Fruit fly (Drosophila melanogaster) whole organism, embryonic: ENCODE measurements around the gene alpha-Spec.
A peak's percentile ranks its signal among the peaks of the same experiment; 100 is the strongest.

Source experiments
- Abd-B ChIP-seq: fragments of 200-800 bp; sonication (Bioruptor generic); optimal IDR thresholded peaks from 2 replicates; lab custom pipeline; 2018; ENCODE audit warnings: missing biosample characterization, mild to moderate bottlenecking, missing genetic modification characterization, moderate library complexity
- CG10462 ChIP-seq: fragments of 200-800 bp; sonication (Bioruptor generic); optimal IDR thresholded peaks from 2 replicates; lab custom pipeline; 2016; ENCODE audit warnings: missing biosample characterization, missing genetic modification characterization
- CG10979 ChIP-seq: fragments of 200-800 bp; sonication (Bioruptor generic); optimal IDR thresholded peaks from 2 replicates; lab custom pipeline; 2018; ENCODE audit warnings: missing biosample characterization, mild to moderate bottlenecking, missing genetic modification characterization, moderate library complexity
- CG11247 ChIP-seq: fragments of 200-800 bp; sonication (Bioruptor generic); IDR thresholded peaks from 2 replicates; pipeline ENCODE4 v1.3.6; 2022; ENCODE audit warnings: missing biosample characterization, missing genetic modification characterization
- CG11560 ChIP-seq: fragments of 200-800 bp; sonication (Bioruptor generic); IDR thresholded peaks from 3 replicates; pipeline ENCODE4 v1.3.6; 2022; ENCODE audit warnings: missing biosample characterization, missing genetic modification characterization
- CG11696 ChIP-seq: fragments of 200-800 bp; sonication (Bioruptor generic); IDR thresholded peaks from 2 replicates; pipeline ENCODE4 v1.3.6; 2022; ENCODE audit warnings: missing biosample characterization, missing genetic modification characterization
- CG12219 ChIP-seq: fragments of 200-800 bp; sonication (Bioruptor generic); optimal IDR thresholded peaks from 3 replicates; lab custom pipeline; 2018; ENCODE audit warnings: missing biosample characterization, mild to moderate bottlenecking, missing genetic modification characterization
- CG12299 ChIP-seq: fragments of 200-800 bp; sonication (Bioruptor generic); optimal IDR thresholded peaks from 2 replicates; lab custom pipeline; 2018; ENCODE audit warnings: missing biosample characterization, mild to moderate bottlenecking, missing genetic modification characterization
- CG13624 ChIP-seq: fragments of 200-800 bp; sonication (Bioruptor generic); optimal IDR thresholded peaks from 2 replicates; lab custom pipeline; 2016; ENCODE audit warnings: missing biosample characterization, missing genetic modification characterization
- CG14014 ChIP-seq: fragments of 200-800 bp; sonication (Bioruptor generic); IDR thresholded peaks from 2 replicates; pipeline ENCODE4 v1.3.6; 2022; ENCODE audit warnings: missing biosample characterization, missing genetic modification characterization
- CG14860 ChIP-seq: fragments of 200-800 bp; sonication (Bioruptor generic); IDR thresholded peaks from 3 replicates; pipeline ENCODE4 v1.3.6; 2022; ENCODE audit warnings: missing biosample characterization, missing genetic modification characterization; ENCODE audit not compliant: partially characterized antibody
- CG15514 ChIP-seq: fragments of 200-800 bp; sonication (Bioruptor generic); optimal IDR thresholded peaks from 3 replicates; lab custom pipeline; 2017; ENCODE audit warnings: missing biosample characterization, missing genetic modification characterization, mild to moderate bottlenecking, moderate library complexity, missing genetic modification reagents
- CG15696 ChIP-seq: fragments of 200-800 bp; sonication (Bioruptor generic); optimal IDR thresholded peaks from 2 replicates; lab custom pipeline; 2019; ENCODE audit warnings: missing biosample characterization, mild to moderate bottlenecking, missing genetic modification characterization, moderate library complexity
- CG1602 ChIP-seq: fragments of 200-800 bp; sonication (Bioruptor generic); optimal IDR thresholded peaks from 3 replicates; lab custom pipeline; 2016; ENCODE audit warnings: missing biosample characterization, missing genetic modification characterization
- CG17568 ChIP-seq: fragments of 200-800 bp; sonication (Bioruptor generic); optimal IDR thresholded peaks from 2 replicates; lab custom pipeline; 2018; ENCODE audit warnings: missing biosample characterization, mild to moderate bottlenecking, missing genetic modification characterization, moderate library complexity
- CG18619 ChIP-seq: fragments of 200-800 bp; sonication (Bioruptor generic); optimal IDR thresholded peaks from 3 replicates; lab custom pipeline; 2017; ENCODE audit warnings: missing biosample characterization, mild to moderate bottlenecking, missing genetic modification characterization
- CG3163 ChIP-seq: fragments of 200-800 bp; sonication (Bioruptor generic); optimal IDR thresholded peaks from 3 replicates; lab custom pipeline; 2016; ENCODE audit warnings: missing biosample characterization, missing genetic modification characterization
- CG42726 ChIP-seq: fragments of 200-800 bp; sonication (Bioruptor generic); IDR thresholded peaks from 2 replicates; pipeline ENCODE4 v1.3.6; 2022; ENCODE audit warnings: missing biosample characterization, missing genetic modification characterization; ENCODE audit not compliant: partially characterized antibody
- CG43689 ChIP-seq: fragments of 200-800 bp; sonication (Bioruptor generic); IDR thresholded peaks from 2 replicates; pipeline ENCODE4 v1.3.6; 2022; ENCODE audit warnings: missing biosample characterization, missing genetic modification characterization
- CG4707 ChIP-seq: fragments of 200-800 bp; sonication (Bioruptor generic); optimal IDR thresholded peaks from 2 replicates; lab custom pipeline; 2018; ENCODE audit warnings: missing biosample characterization, mild to moderate bottlenecking, missing genetic modification characterization, moderate library complexity
- CG4730 ChIP-seq: fragments of 200-800 bp; sonication (Bioruptor generic); IDR thresholded peaks from 2 replicates; pipeline ENCODE4 v1.3.6; 2022; ENCODE audit warnings: missing biosample characterization, missing genetic modification characterization
- CG4820 ChIP-seq: fragments of 200-800 bp; sonication (Bioruptor generic); optimal IDR thresholded peaks from 3 replicates; lab custom pipeline; 2016; ENCODE audit warnings: missing biosample characterization, missing genetic modification characterization
- CG7963 ChIP-seq: fragments of 200-800 bp; sonication (Bioruptor generic); IDR thresholded peaks from 3 replicates; pipeline ENCODE4 v1.3.6; 2022; ENCODE audit warnings: missing biosample characterization, missing genetic modification characterization; ENCODE audit not compliant: partially characterized antibody
- CG8359 ChIP-seq: fragments of 200-800 bp; sonication (Bioruptor generic); optimal IDR thresholded peaks from 2 replicates; lab custom pipeline; 2017; ENCODE audit warnings: missing biosample characterization, mild to moderate bottlenecking, missing genetic modification characterization, borderline replicate concordance
- ERR ChIP-seq: fragments of 200-800 bp; sonication (Bioruptor generic); optimal IDR thresholded peaks from 2 replicates; lab custom pipeline; 2016; ENCODE audit warnings: missing biosample characterization, missing genetic modification characterization
- Hmr ChIP-seq: fragments of 200-800 bp; sonication (Bioruptor generic); optimal IDR thresholded peaks from 3 replicates; lab custom pipeline; 2017; ENCODE audit warnings: mild to moderate bottlenecking, missing biosample characterization, missing genetic modification reagents, missing genetic modification characterization
- Hr39 ChIP-seq: fragments of >200 bp; optimal IDR thresholded peaks from 2 replicates; lab custom pipeline; 2017
- Hr78 ChIP-seq, 2 experiments: fragments of 200-800 bp in 1 of 2; fragments of >200 bp in 1 of 2; sonication (Bioruptor generic) in 1 of 2; optimal IDR thresholded peaks; 2 replicates each; lab custom pipeline; 2017 to 2019; ENCODE audit warnings: missing biosample characterization in 2 of 2, missing genetic modification characterization in 2 of 2, mild to moderate bottlenecking in 1 of 2, moderate library complexity in 1 of 2
- Med ChIP-seq: fragments of 200-800 bp; sonication (Bioruptor generic); peaks from one replicate; lab custom pipeline; 2016; ENCODE audit warnings: missing biosample characterization, missing genetic modification characterization, mild to moderate bottlenecking, inconsistent platforms, moderate library complexity
- NK7.1 ChIP-seq: fragments of 200-800 bp; sonication (Bioruptor generic); optimal IDR thresholded peaks from 3 replicates; lab custom pipeline; 2016; ENCODE audit warnings: missing biosample characterization, missing genetic modification characterization
- NfI ChIP-seq: fragments of 200-800 bp; sonication (Bioruptor generic); optimal IDR thresholded peaks from 3 replicates; lab custom pipeline; 2018; ENCODE audit warnings: missing biosample characterization, mild to moderate bottlenecking, missing genetic modification characterization, moderate library complexity
- az2 ChIP-seq: fragments of 200-800 bp; sonication (Bioruptor generic); optimal IDR thresholded peaks from 3 replicates; lab custom pipeline; 2016; ENCODE audit warnings: missing biosample characterization, missing genetic modification characterization
- bbx ChIP-seq: fragments of 200-800 bp; sonication (Bioruptor generic); IDR thresholded peaks from 2 replicates; pipeline ENCODE4 v1.3.6; 2022; ENCODE audit warnings: missing biosample characterization, missing genetic modification characterization; ENCODE audit not compliant: partially characterized antibody
- crc ChIP-seq: fragments of 200-800 bp; sonication (Bioruptor generic); optimal IDR thresholded peaks from 2 replicates; lab custom pipeline; 2016; ENCODE audit warnings: missing biosample characterization, missing genetic modification characterization
- crol ChIP-seq: fragments of 200-800 bp; sonication (Bioruptor generic); IDR thresholded peaks from 2 replicates; pipeline ENCODE4 v1.3.6; 2022; ENCODE audit warnings: missing biosample characterization, missing genetic modification characterization
- grau ChIP-seq: fragments of 200-800 bp; optimal IDR thresholded peaks from 3 replicates; lab custom pipeline; 2019; ENCODE audit warnings: missing biosample characterization, mild to moderate bottlenecking, missing genetic modification characterization, moderate library complexity
- gsb ChIP-seq: fragments of 200-800 bp; sonication (Bioruptor generic); IDR thresholded peaks from 2 replicates; pipeline ENCODE4 v1.3.6; 2022; ENCODE audit warnings: missing biosample characterization, missing genetic modification characterization
- gsb-n ChIP-seq: fragments of 200-800 bp; sonication (Bioruptor generic); optimal IDR thresholded peaks from 3 replicates; lab custom pipeline; 2018; ENCODE audit warnings: missing biosample characterization, mild to moderate bottlenecking, missing genetic modification characterization
- hb ChIP-seq: fragments of 200-800 bp; sonication (Bioruptor generic); IDR thresholded peaks from 3 replicates; pipeline ENCODE4 v1.3.6; 2022; ENCODE audit warnings: missing biosample characterization, missing genetic modification characterization; ENCODE audit not compliant: partially characterized antibody
- luna ChIP-seq: fragments of 200-800 bp; sonication (Bioruptor generic); optimal IDR thresholded peaks from 2 replicates; lab custom pipeline; 2016; ENCODE audit warnings: missing biosample characterization, missing genetic modification characterization
- nerfin-2 ChIP-seq: fragments of 200-800 bp; sonication (Bioruptor generic); IDR thresholded peaks from 2 replicates; pipeline ENCODE4 v1.3.6; 2022; ENCODE audit warnings: missing biosample characterization, missing genetic modification characterization; ENCODE audit not compliant: partially characterized antibody
- pita ChIP-seq: fragments of 200-800 bp; sonication (Bioruptor generic); optimal IDR thresholded peaks from 2 replicates; lab custom pipeline; 2017; ENCODE audit warnings: missing biosample characterization, mild to moderate bottlenecking, missing genetic modification characterization
- row ChIP-seq: fragments of 200-800 bp; sonication (Bioruptor generic); IDR thresholded peaks from 3 replicates; pipeline ENCODE4 v1.3.6; 2022; ENCODE audit warnings: missing biosample characterization, missing genetic modification characterization
- sens ChIP-seq: fragments of 200-800 bp; sonication (Bioruptor generic); peaks from one replicate; lab custom pipeline; 2016; ENCODE audit warnings: missing biosample characterization, missing genetic modification characterization
- seq ChIP-seq: fragments of 200-800 bp; sonication (Bioruptor generic); IDR thresholded peaks from 2 replicates; pipeline ENCODE4 v1.3.6; 2022; ENCODE audit warnings: missing biosample characterization, missing genetic modification characterization
- sim ChIP-seq: fragments of 200-800 bp; sonication (Bioruptor generic); IDR thresholded peaks from 2 replicates; pipeline ENCODE4 v1.3.6; 2022; ENCODE audit warnings: missing biosample characterization, missing genetic modification characterization
- slou ChIP-seq: fragments of 200-800 bp; sonication (Bioruptor generic); optimal IDR thresholded peaks from 3 replicates; lab custom pipeline; 2016; ENCODE audit warnings: missing biosample characterization, missing genetic modification characterization
- sqz ChIP-seq: fragments of 200-800 bp; sonication (Bioruptor generic); optimal IDR thresholded peaks from 3 replicates; lab custom pipeline; 2018; ENCODE audit warnings: missing biosample characterization, mild to moderate bottlenecking, missing genetic modification characterization
- stwl ChIP-seq: fragments of 200-800 bp; sonication (Bioruptor generic); optimal IDR thresholded peaks from 3 replicates; lab custom pipeline; 2018; ENCODE audit warnings: missing biosample characterization, mild to moderate bottlenecking, missing genetic modification characterization, moderate library complexity
- tio ChIP-seq: fragments of 200-800 bp; sonication (Bioruptor generic); optimal IDR thresholded peaks from 2 replicates; lab custom pipeline; 2017; ENCODE audit warnings: missing biosample characterization, missing genetic modification characterization, inconsistent platforms

alpha-Spec gene

DNA sequence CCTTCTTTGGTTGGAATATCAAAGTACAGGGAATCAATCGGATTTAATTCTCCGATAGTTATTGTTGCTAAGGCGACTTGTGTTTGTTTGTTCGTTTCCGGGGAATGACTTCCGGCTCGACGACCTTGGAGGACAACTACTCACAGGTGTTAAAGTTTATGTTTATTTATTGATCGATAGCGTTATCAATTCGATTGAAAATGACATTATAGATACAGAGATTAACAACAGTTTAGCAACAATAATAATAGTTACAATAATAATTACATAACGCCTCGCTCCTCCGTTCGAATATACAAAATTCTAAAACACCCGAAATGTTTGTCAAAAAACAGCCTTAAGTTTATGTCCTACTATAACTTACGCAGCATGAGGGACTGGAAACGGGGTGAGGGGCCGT is 23.5 kb downstream of the alpha-Spec start, which contains the start of gene Dhc62B:
TSS of gene Dhc62B (minus strand) at position 101 of the 400 bp plus-strand sequence.
- TF ChIP-seq luna (GFP tag; lab: Kevin White, UChicago) (no peak), sqz (GFP tag; lab: Kevin White, UChicago) (no peak), CG12219 (no peak), CG4730 (GFP tag; lab: Robert Waterston, UW) (no peak), CG43689 (GFP tag; lab: Robert Waterston, UW) (no peak), CG42726 (GFP tag; lab: Robert Waterston, UW) (no peak), tio (GFP tag; lab: Kevin White, UChicago) (no peak), sim (no peak), CG11247 (no peak)

DNA sequence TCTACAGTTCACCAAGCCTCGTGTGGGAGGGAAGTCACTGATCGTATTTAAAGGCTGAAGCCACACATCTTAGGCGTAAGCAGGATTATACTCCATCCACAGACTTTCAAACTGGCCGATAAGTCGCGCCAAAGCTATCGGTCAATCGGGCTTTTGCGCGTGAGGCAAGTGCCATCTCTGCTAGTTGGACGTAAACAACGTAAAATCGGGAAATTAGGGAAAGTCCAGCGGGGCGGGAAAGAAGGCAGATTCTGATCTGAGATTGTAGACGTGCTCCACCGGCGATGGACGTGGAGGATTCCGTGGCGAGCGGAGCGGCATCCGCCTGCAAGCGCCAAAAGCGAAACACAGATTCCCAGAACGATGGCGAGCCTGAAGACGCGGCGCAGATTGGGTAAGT is 39.0 kb downstream of the alpha-Spec start, which contains the start of gene CG8001:
TSS of gene CG8001 (plus strand) at position 17 of the 400 bp plus-strand sequence.
- TF ChIP-seq CG14860 (GFP tag; lab: Robert Waterston, UW) (0 out of 3 replicates have a peak, but pooled peaks have one; percentile 37), CG12299 (tag; lab: Kevin White, UChicago) (no peak), slou (GFP tag; lab: Kevin White, UChicago) (no peak), CG17568 (GFP tag; lab: Kevin White, UChicago) (no peak), NK7.1 (GFP tag; lab: Kevin White, UChicago) (no peak), az2 (GFP tag; lab: Kevin White, UChicago) (no peak), CG1602 (GFP tag; lab: Kevin White, UChicago) (no peak), CG13624 (GFP tag; lab: Kevin White, UChicago) (no peak), bbx (GFP tag; lab: Robert Waterston, UW) (peak; percentile 69), CG11560 (tag; lab: Robert Waterston, UW) (no peak), sens (GFP tag; lab: Kevin White, UChicago) (no peak), gsb (no peak), CG7963 (GFP tag; lab: Robert Waterston, UW) (peak; percentile 40; the same call in 1 of the 3 replicates), CG11696 (GFP tag; lab: Robert Waterston, UW) (no peak), CG15514 (GFP tag; lab: Kevin White, UChicago) (peak; percentile 27), pita (no peak), CG10979 (no peak), stwl (tag; lab: Kevin White, UChicago) (no peak), Med (GFP tag; lab: Kevin White, UChicago) (peak; percentile 75), ERR (GFP tag; lab: Kevin White, UChicago) (no peak), seq (GFP tag; lab: Robert Waterston, UW) (no peak), nerfin-2 (GFP tag; lab: Robert Waterston, UW) (peak; percentile 36; the same call in 1 of the 2 replicates), row (GFP tag; lab: Robert Waterston, UW) (no peak), grau (tag; lab: Kevin White, UChicago) (no peak), crc (GFP tag; lab: Kevin White, UChicago) (no peak), CG4707 (GFP tag; lab: Kevin White, UChicago) (no peak), CG3163 (GFP tag; lab: Kevin White, UChicago) (no peak), CG8359 (GFP tag; lab: Kevin White, UChicago) (no peak), hb (GFP tag; lab: Robert Waterston, UW) (peak; percentile 65; the same call in 1 of the 3 replicates), CG14014 (GFP tag; lab: Robert Waterston, UW) (no peak), CG4820 (GFP tag; lab: Kevin White, UChicago) (no peak), CG18619 (GFP tag; lab: Kevin White, UChicago) (no peak), CG10462 (GFP tag; lab: Kevin White, UChicago) (no peak), sqz (GFP tag; lab: Kevin White, UChicago) (no peak), gsb-n (tag; lab: Kevin White, UChicago) (no peak), Abd-B (no peak), NfI (GFP tag; lab: Kevin White, UChicago) (no peak), crol (GFP tag; lab: Robert Waterston, UW) (peak; percentile 68), Hmr (GFP tag; lab: Kevin White, UChicago) (no peak), Hr78 (GFP tag; optimal IDR thresholded peaks at IDR 0.05; lab: Kevin White, UChicago) (no peak), Hr39 (lab: Kevin White, UChicago) (no peak), CG15696 (tag; lab: Kevin White, UChicago) (no peak)
